Worm (Caenorhabditis elegans) whole organism, L4/young adult: Measurements from ENCODE around the gene mip-2.

Experiments used
- W03F9.2 ChIP-seq: fragments of 150-350 bp; optimal IDR thresholded peaks from 2 replicates; lab custom pipeline; 2014; ENCODE audit warnings: missing biosample characterization, missing genetic modification characterization
- dao-5 ChIP-seq: sonication (generic microtip); optimal IDR thresholded peaks from 2 replicates; lab custom pipeline; 2016; ENCODE audit warnings: missing genotype, missing genetic modification characterization, moderate library complexity, missing compliant biosample characterization
- him-1 ChIP-seq: sonication (generic microtip); optimal IDR thresholded peaks from 2 replicates; lab custom pipeline; 2016; ENCODE audit warnings: missing genotype, missing genetic modification reagents, missing genetic modification characterization, missing compliant biosample characterization

mip-2 gene

ce11 chrV:13656346-13657254 is 15.2 kb downstream of the mip-2 start:
- TF ChIP-seq W03F9.2 (tag; lab: Kevin White, UChicago) (no peak), him-1 (no peak), dao-5 (tag; lab: Kevin White, UChicago) (no peak)

- TF ChIP-seq him-1 (peak; percentile 48), W03F9.2 (tag; lab: Kevin White, UChicago) (no peak)
These were observed 16.5 kb downstream of the mip-2 start for ce11 chrV:13655202-13655764.

- TF ChIP-seq him-1 (no peak), W03F9.2 (tag; lab: Kevin White, UChicago) (no peak), dao-5 (tag; lab: Kevin White, UChicago) (no peak)
These were observed 17.4 kb downstream of the mip-2 start for ce11 chrV:13654394-13654792.

ce11 chrV:13653713-13654393 is 17.9 kb downstream of the mip-2 start, which contains the start of gene lpin-1:
Gene lpin-1 (minus strand): TSS chrV:13654129.
- TF ChIP-seq him-1 (no peak), W03F9.2 (tag; lab: Kevin White, UChicago) (no peak), dao-5 (tag; lab: Kevin White, UChicago) (no peak)

- no peak for TF ChIP-seq him-1
- no peak for TF ChIP-seq dao-5 (tag; lab: Kevin White, UChicago)
- no peak for TF ChIP-seq W03F9.2 (tag; lab: Kevin White, UChicago)
These were observed 19.4 kb downstream of the mip-2 start for ce11 chrV:13652322-13652721.

- TF ChIP-seq dao-5 (tag; lab: Kevin White, UChicago): no peak
- TF ChIP-seq him-1: no peak
- no peak for TF ChIP-seq W03F9.2 (tag; lab: Kevin White, UChicago)
These were observed 21.0 kb downstream of the mip-2 start for ce11 chrV:13650800-13651199.

ce11 chrV:13649730-13650349 is 21.9 kb downstream of the mip-2 start, which contains the start of gene H37A05.4:
Gene H37A05.4 (minus strand): TSS chrV:13649780.
- TF ChIP-seq dao-5 (tag; lab: Kevin White, UChicago) (peak; percentile 7), him-1 (no peak)

- TF ChIP-seq dao-5 (tag; lab: Kevin White, UChicago) (no peak), W03F9.2 (tag; lab: Kevin White, UChicago) (no peak), him-1 (no peak)
These were observed 24.1 kb downstream of the mip-2 start for ce11 chrV:13647617-13648016.

- TF ChIP-seq dao-5 (tag; lab: Kevin White, UChicago) (no peak), W03F9.2 (tag; lab: Kevin White, UChicago) (no peak), him-1 (no peak)
These were observed 24.6 kb downstream of the mip-2 start for ce11 chrV:13647185-13647584.

ce11 chrV:13645848-13646578 is 25.7 kb downstream of the mip-2 start:
- TF ChIP-seq him-1 (no peak), dao-5 (tag; lab: Kevin White, UChicago) (no peak), W03F9.2 (tag; lab: Kevin White, UChicago) (no peak)

ce11 chrV:13638040-13638439 is 33.7 kb downstream of the mip-2 start:
- TF ChIP-seq W03F9.2 (tag; lab: Kevin White, UChicago) (no peak), him-1 (no peak), dao-5 (tag; lab: Kevin White, UChicago) (no peak)

ce11 chrV:13636411-13636810 is 35.3 kb downstream of the mip-2 start:
- TF ChIP-seq dao-5 (tag; lab: Kevin White, UChicago): no peak

ce11 chrV:13634149-13634548 is 37.6 kb downstream of the mip-2 start, which contains the start of gene H37A05.2:
Gene H37A05.2 (minus strand): TSS chrV:13634249.
- TF ChIP-seq W03F9.2 (tag; lab: Kevin White, UChicago) (no peak), dao-5 (tag; lab: Kevin White, UChicago) (no peak), him-1 (no peak)
